Worm (Caenorhabditis elegans): Measurements from ENCODE around the gene srxa-9.

- TF ChIP-seq B0336.3 (GFP tag; IDR thresholded peaks at IDR 0.05) (no peak), nfya-1 (tag; optimal IDR thresholded peaks at IDR 0.05; ENCODE audit: borderline replicate concordance, insufficient read depth) (no peak), nfya-2 (GFP tag; IDR thresholded peaks at IDR 0.05) (no peak), B0035.1 (tag; optimal IDR thresholded peaks at IDR 0.05) (no peak), snpc-4 (GFP tag; optimal IDR thresholded peaks at IDR 0.05) (no peak), snpc-4 (tag; optimal IDR thresholded peaks at IDR 0.05) (peak in 2 of 4 experiments; percentile 75 to 82), madf-10 (tag; optimal IDR thresholded peaks at IDR 0.05) (no peak), ztf-18 (tag; optimal IDR thresholded peaks at IDR 0.05) (no peak), unc-62 (GFP tag; optimal IDR thresholded peaks at IDR 0.05) (no peak), F57A8.1 (GFP tag; optimal IDR thresholded peaks at IDR 0.05) (no peak), mes-4 (tag; optimal IDR thresholded peaks at IDR 0.05) (no peak), F33H1.4 (GFP tag; IDR thresholded peaks at IDR 0.05) (no peak), ets-4 (GFP tag; optimal IDR thresholded peaks at IDR 0.05) (no peak), D2030.7 (GFP tag; IDR thresholded peaks at IDR 0.05) (no peak)
Observed at ce11 chrX:15770787-15771186, 24.0 kb downstream of the srxa-9 start.

Measured in whole organism, young adult.